Fruit fly (Drosophila melanogaster) whole organism, embryonic: Measurements from ENCODE around the gene CG10353.

Source experiments
- Aef1 ChIP-seq: fragments of 200-800 bp; sonication (Bioruptor generic); IDR thresholded peaks from 3 replicates; pipeline ENCODE4 v1.3.6; 2022; ENCODE audit warnings: missing biosample characterization, missing genetic modification characterization
- CG10654 ChIP-seq: fragments of 200-800 bp; sonication (Bioruptor generic); optimal IDR thresholded peaks from 2 replicates; lab custom pipeline; 2016; ENCODE audit warnings: missing biosample characterization, missing genetic modification characterization
- CG10959 ChIP-seq: fragments of 200-800 bp; sonication (Bioruptor generic); IDR thresholded peaks from 2 replicates; pipeline ENCODE4 v1.3.6; 2022; ENCODE audit warnings: missing biosample characterization, missing genetic modification characterization
- CG11247 ChIP-seq: fragments of 200-800 bp; sonication (Bioruptor generic); IDR thresholded peaks from 2 replicates; pipeline ENCODE4 v1.3.6; 2022; ENCODE audit warnings: missing biosample characterization, missing genetic modification characterization
- CG12219 ChIP-seq: fragments of 200-800 bp; sonication (Bioruptor generic); optimal IDR thresholded peaks from 3 replicates; lab custom pipeline; 2018; ENCODE audit warnings: missing biosample characterization, mild to moderate bottlenecking, missing genetic modification characterization
- CG12236 ChIP-seq: fragments of 200-800 bp; sonication (Bioruptor generic); optimal IDR thresholded peaks from 2 replicates; lab custom pipeline; 2016; ENCODE audit warnings: missing biosample characterization, missing genetic modification characterization
- CG12391 ChIP-seq: fragments of 200-800 bp; sonication (Bioruptor generic); optimal IDR thresholded peaks from 3 replicates; lab custom pipeline; 2018; ENCODE audit warnings: missing biosample characterization, mild to moderate bottlenecking, missing genetic modification characterization, moderate library complexity
- CG12659 ChIP-seq: fragments of 200-800 bp; sonication (Bioruptor generic); optimal IDR thresholded peaks from 3 replicates; lab custom pipeline; 2017; ENCODE audit warnings: mild to moderate bottlenecking, missing biosample characterization, missing genetic modification reagents, missing genetic modification characterization
- CG14014 ChIP-seq: fragments of 200-800 bp; sonication (Bioruptor generic); IDR thresholded peaks from 2 replicates; pipeline ENCODE4 v1.3.6; 2022; ENCODE audit warnings: missing biosample characterization, missing genetic modification characterization
- CG14050 ChIP-seq: fragments of 200-800 bp; sonication (Bioruptor generic); IDR thresholded peaks from 3 replicates; pipeline ENCODE4 v1.3.6; 2022; ENCODE audit warnings: missing biosample characterization, missing genetic modification characterization
- CG15011 ChIP-seq: fragments of 200-800 bp; sonication (Bioruptor generic); optimal IDR thresholded peaks from 3 replicates; lab custom pipeline; 2018; ENCODE audit warnings: missing biosample characterization, mild to moderate bottlenecking, missing genetic modification characterization
- CG15073 ChIP-seq: fragments of 200-800 bp; sonication (Bioruptor generic); optimal IDR thresholded peaks from 2 replicates; lab custom pipeline; 2016; ENCODE audit warnings: missing biosample characterization, missing genetic modification characterization
- CG15269 ChIP-seq: fragments of 200-800 bp; sonication (Bioruptor generic); optimal IDR thresholded peaks from 2 replicates; lab custom pipeline; 2018; ENCODE audit warnings: missing biosample characterization, mild to moderate bottlenecking, missing genetic modification characterization, moderate library complexity
- CG17186 ChIP-seq: fragments of 200-800 bp; sonication (Bioruptor generic); optimal IDR thresholded peaks from 3 replicates; lab custom pipeline; 2017; ENCODE audit warnings: missing biosample characterization, missing genetic modification reagents, missing genetic modification characterization
- CG17829 ChIP-seq: fragments of 200-800 bp; optimal IDR thresholded peaks from 2 replicates; lab custom pipeline; 2019; ENCODE audit warnings: missing biosample characterization, mild to moderate bottlenecking, missing genetic modification characterization, moderate library complexity
- CG33557 ChIP-seq: fragments of 200-800 bp; sonication (Bioruptor generic); optimal IDR thresholded peaks from 2 replicates; lab custom pipeline; 2019; ENCODE audit warnings: missing biosample characterization, mild to moderate bottlenecking, missing genetic modification characterization, moderate library complexity
- CG3407 ChIP-seq: fragments of 200-800 bp; sonication (Bioruptor generic); optimal IDR thresholded peaks from 2 replicates; lab custom pipeline; 2018; ENCODE audit warnings: missing biosample characterization, mild to moderate bottlenecking, missing genetic modification characterization
- CG5245 ChIP-seq: fragments of 200-800 bp; sonication (Bioruptor generic); optimal IDR thresholded peaks from 3 replicates; lab custom pipeline; 2016; ENCODE audit warnings: missing biosample characterization, missing genetic modification characterization
- CG7556 ChIP-seq: fragments of 200-800 bp; sonication (Bioruptor generic); optimal IDR thresholded peaks from 2 replicates; lab custom pipeline; 2017; ENCODE audit warnings: missing biosample characterization, mild to moderate bottlenecking, missing genetic modification characterization
- CG9797 ChIP-seq: fragments of 200-800 bp; sonication (Bioruptor generic); optimal IDR thresholded peaks from 3 replicates; lab custom pipeline; 2018; ENCODE audit warnings: missing biosample characterization, mild to moderate bottlenecking, missing genetic modification characterization
- CG9932 ChIP-seq: fragments of 200-800 bp; sonication (Bioruptor generic); IDR thresholded peaks from 2 replicates; pipeline ENCODE4 v1.3.6; 2022; ENCODE audit warnings: missing biosample characterization, missing genetic modification characterization
- Dek ChIP-seq: fragments of 200-800 bp; sonication (Bioruptor generic); optimal IDR thresholded peaks from 3 replicates; lab custom pipeline; 2019; ENCODE audit warnings: missing biosample characterization, mild to moderate bottlenecking, missing genetic modification characterization, moderate library complexity
- Doc3 ChIP-seq: fragments of 200-800 bp; sonication (Bioruptor generic); IDR thresholded peaks from 3 replicates; pipeline ENCODE4 v1.3.6; 2022; ENCODE audit warnings: missing biosample characterization, missing genetic modification characterization; ENCODE audit not compliant: partially characterized antibody
- Gug ChIP-seq: fragments of 200-800 bp; sonication (Bioruptor generic); IDR thresholded peaks from 4 replicates; pipeline ENCODE4 v1.3.6; 2022; ENCODE audit warnings: missing biosample characterization, missing genetic modification characterization
- Hey ChIP-seq: fragments of 200-800 bp; sonication (Bioruptor generic); optimal IDR thresholded peaks from 3 replicates; lab custom pipeline; 2018; ENCODE audit warnings: missing biosample characterization, mild to moderate bottlenecking, missing genetic modification characterization
- MTF-1 ChIP-seq: fragments of 200-800 bp; sonication (Bioruptor generic); optimal IDR thresholded peaks from 2 replicates; lab custom pipeline; 2018; ENCODE audit warnings: missing biosample characterization, mild to moderate bottlenecking, missing genetic modification characterization, borderline replicate concordance
- Max ChIP-seq: fragments of 200-800 bp; sonication (Bioruptor generic); optimal IDR thresholded peaks from 2 replicates; lab custom pipeline; 2016; ENCODE audit warnings: missing biosample characterization, mild to moderate bottlenecking, missing genetic modification characterization
- Neu2 ChIP-seq: fragments of 200-800 bp; sonication (Bioruptor generic); optimal IDR thresholded peaks from 3 replicates; lab custom pipeline; 2016; ENCODE audit warnings: missing biosample characterization, missing genetic modification characterization, borderline replicate concordance
- Sry-δ ChIP-seq: fragments of 200-800 bp; sonication (Bioruptor generic); optimal IDR thresholded peaks from 2 replicates; lab custom pipeline; 2016; ENCODE audit warnings: missing biosample characterization, missing genetic modification characterization
- TFAM ChIP-seq: fragments of 200-800 bp; sonication (Bioruptor generic); optimal IDR thresholded peaks from 2 replicates; lab custom pipeline; 2017; ENCODE audit warnings: missing biosample characterization, missing genetic modification characterization, inconsistent platforms
- Taf1 ChIP-seq: fragments of 200-800 bp; sonication (Bioruptor generic); IDR thresholded peaks from 2 replicates; pipeline ENCODE4 v1.3.6; 2022; ENCODE audit warnings: missing biosample characterization, missing genetic modification characterization
- ato ChIP-seq: fragments of 200-800 bp; sonication (Bioruptor generic); IDR thresholded peaks from 2 replicates; pipeline ENCODE4 v1.3.6; 2022; ENCODE audit warnings: missing biosample characterization, missing genetic modification characterization; ENCODE audit not compliant: partially characterized antibody
- bowl ChIP-seq: fragments of 200-800 bp; sonication (Bioruptor generic); IDR thresholded peaks from 2 replicates; pipeline ENCODE4 v1.3.6; 2022; ENCODE audit warnings: missing biosample characterization, missing genetic modification characterization
- btn ChIP-seq: fragments of 200-800 bp; sonication (Bioruptor generic); optimal IDR thresholded peaks from 2 replicates; lab custom pipeline; 2016; ENCODE audit warnings: missing biosample characterization, missing genetic modification characterization
- cas ChIP-seq: fragments of 200-800 bp; sonication (Bioruptor generic); IDR thresholded peaks from 2 replicates; pipeline ENCODE4 v1.3.6; 2022; ENCODE audit warnings: missing biosample characterization, missing genetic modification characterization
- chm ChIP-seq: fragments of 200-800 bp; sonication (Bioruptor generic); IDR thresholded peaks from 2 replicates; pipeline ENCODE4 v1.3.6; 2022; ENCODE audit warnings: missing biosample characterization, missing genetic modification characterization
- ewg ChIP-seq: fragments of 200-800 bp; sonication (Bioruptor generic); optimal IDR thresholded peaks from 3 replicates; lab custom pipeline; 2017; ENCODE audit warnings: mild to moderate bottlenecking, missing biosample characterization, missing genetic modification reagents, missing genetic modification characterization
- fd96Cb ChIP-seq: fragments of 200-800 bp; sonication (Bioruptor generic); optimal IDR thresholded peaks from 2 replicates; lab custom pipeline; 2018; ENCODE audit warnings: missing biosample characterization, mild to moderate bottlenecking, missing genetic modification characterization, moderate library complexity
- gce ChIP-seq: fragments of 200-800 bp; sonication (Bioruptor generic); IDR thresholded peaks from 3 replicates; pipeline ENCODE4 v1.3.6; 2022; ENCODE audit warnings: missing biosample characterization, missing genetic modification characterization
- knrl ChIP-seq: fragments of 200-800 bp; sonication (Bioruptor generic); IDR thresholded peaks from 3 replicates; pipeline ENCODE4 v1.3.6; 2022; ENCODE audit warnings: missing biosample characterization, missing genetic modification characterization; ENCODE audit not compliant: partially characterized antibody
- nerfin-2 ChIP-seq: fragments of 200-800 bp; sonication (Bioruptor generic); IDR thresholded peaks from 2 replicates; pipeline ENCODE4 v1.3.6; 2022; ENCODE audit warnings: missing biosample characterization, missing genetic modification characterization; ENCODE audit not compliant: partially characterized antibody
- org-1 ChIP-seq: fragments of 200-800 bp; sonication (Bioruptor generic); optimal IDR thresholded peaks from 2 replicates; lab custom pipeline; 2017; ENCODE audit warnings: missing biosample characterization, missing genetic modification characterization
- otp ChIP-seq: fragments of 200-800 bp; sonication (Bioruptor generic); IDR thresholded peaks from 3 replicates; pipeline ENCODE4, ENCODE4 v1.3.6; 2022; ENCODE audit warnings: missing biosample characterization, missing genetic modification characterization
- pb ChIP-seq: fragments of 200-800 bp; sonication (Bioruptor generic); optimal IDR thresholded peaks from 3 replicates; lab custom pipeline; 2016; ENCODE audit warnings: missing biosample characterization, missing genetic modification characterization
- pzg ChIP-seq: fragments of 200-800 bp; sonication (Bioruptor generic); optimal IDR thresholded peaks from 3 replicates; lab custom pipeline; 2018; ENCODE audit warnings: missing biosample characterization, mild to moderate bottlenecking, missing genetic modification characterization, moderate library complexity
- ranshi ChIP-seq: fragments of 200-800 bp; sonication (Bioruptor generic); IDR thresholded peaks from 2 replicates; pipeline ENCODE4 v1.3.6; 2022; ENCODE audit warnings: missing biosample characterization, missing genetic modification characterization
- scrt ChIP-seq: fragments of 200-800 bp; sonication (Bioruptor generic); optimal IDR thresholded peaks from 2 replicates; lab custom pipeline; 2018; ENCODE audit warnings: missing biosample characterization, mild to moderate bottlenecking, missing genetic modification characterization, moderate library complexity
- shn ChIP-seq: fragments of 200-800 bp; sonication (Bioruptor generic); optimal IDR thresholded peaks from 3 replicates; lab custom pipeline; 2016; ENCODE audit warnings: missing biosample characterization, missing genetic modification characterization
- tap ChIP-seq: fragments of 200-800 bp; optimal IDR thresholded peaks from 3 replicates; lab custom pipeline; 2019; ENCODE audit warnings: missing biosample characterization, mild to moderate bottlenecking, missing genetic modification characterization, moderate library complexity
- toy ChIP-seq: fragments of 200-800 bp; sonication (Bioruptor generic); IDR thresholded peaks from 2 replicates; pipeline ENCODE4 v1.3.6; 2022; ENCODE audit warnings: missing biosample characterization, missing genetic modification characterization
- tx ChIP-seq: fragments of 200-800 bp; sonication (Bioruptor generic); optimal IDR thresholded peaks from 2 replicates; lab custom pipeline; 2016; ENCODE audit warnings: missing biosample characterization, missing genetic modification characterization

The CG10353 gene

DNA sequence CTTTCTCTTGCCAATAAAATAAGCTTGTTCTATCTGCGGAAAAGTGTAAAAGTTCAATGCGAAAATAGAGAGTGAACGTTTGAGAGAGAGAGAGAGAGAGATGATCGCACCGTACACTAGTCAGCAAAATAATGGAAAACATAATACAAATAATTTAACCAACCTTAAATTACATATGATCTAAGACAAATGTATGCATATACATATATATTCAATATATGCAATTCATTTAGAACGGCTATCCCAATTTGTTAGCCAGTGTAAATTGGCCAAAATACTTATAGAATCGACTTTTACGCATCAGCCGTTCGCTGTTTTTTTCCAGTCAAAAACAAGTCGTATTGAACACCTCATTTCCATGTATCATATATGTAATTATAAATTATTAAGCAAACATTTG is 38.3 kb upstream of the CG10353 start (continued):
- TF ChIP-seq CG9932, result peak; percentile 74
- no peak for TF ChIP-seq pb
- no peak for TF ChIP-seq Neu2
- TF ChIP-seq tx, result no peak
- TF ChIP-seq Aef1, result peak; percentile 69
- TF ChIP-seq CG14014 (GFP tag; lab: Robert Waterston, UW), result peak; percentile 78
- peak; percentile 65; the same call in 1 of the 2 replicates for TF ChIP-seq cas
- TF ChIP-seq Taf1 (GFP tag; lab: Robert Waterston, UW), result peak; percentile 64
- TF ChIP-seq Doc3, result no peak
- TF ChIP-seq CG15011 (GFP tag; lab: Kevin White, UChicago), result peak; percentile 12
- no peak for TF ChIP-seq Sry-δ (GFP tag; lab: Kevin White, UChicago)
- no peak for TF ChIP-seq CG3407
- TF ChIP-seq otp (GFP tag; lab: Robert Waterston, UW), result 0 out of 3 replicates have a peak, but pooled peaks have one; percentile 58
- TF ChIP-seq bowl (GFP tag; lab: Robert Waterston, UW), result no peak; the same call in 1 of the 2 replicates
- no peak for TF ChIP-seq toy
- no peak for TF ChIP-seq ewg (GFP tag; lab: Kevin White, UChicago)
- TF ChIP-seq pzg (GFP tag; lab: Kevin White, UChicago), result no peak
- TF ChIP-seq Max (GFP tag; lab: Kevin White, UChicago), result no peak
- no peak for TF ChIP-seq CG7556 (GFP tag; lab: Kevin White, UChicago)
- TF ChIP-seq Hey (tag; lab: Kevin White, UChicago), result no peak
- peak; percentile 32 for TF ChIP-seq fd96Cb (tag; lab: Kevin White, UChicago)
- no peak for TF ChIP-seq CG10959
- no peak for TF ChIP-seq CG5245 (GFP tag; lab: Kevin White, UChicago)
- peak; percentile 69; the same call in 1 of the 2 replicates for TF ChIP-seq CG11247 (GFP tag; lab: Robert Waterston, UW)
- TF ChIP-seq CG12659 (GFP tag; lab: Kevin White, UChicago), result peak; percentile 25
- no peak for TF ChIP-seq CG15073 (GFP tag; lab: Kevin White, UChicago)
- no peak for TF ChIP-seq chm (GFP tag; lab: Robert Waterston, UW)
- TF ChIP-seq TFAM (GFP tag; lab: Kevin White, UChicago), result no peak
- TF ChIP-seq nerfin-2 (GFP tag; lab: Robert Waterston, UW), result no peak
- TF ChIP-seq CG17186, result no peak
- TF ChIP-seq btn (GFP tag; lab: Kevin White, UChicago), result no peak
- no peak for TF ChIP-seq CG12236
- peak; percentile 22 for TF ChIP-seq tap
- TF ChIP-seq MTF-1 (GFP tag; lab: Kevin White, UChicago), result no peak
- no peak for TF ChIP-seq knrl (GFP tag; lab: Robert Waterston, UW)
- no peak for TF ChIP-seq CG9797
- peak; percentile 36; the same call in 2 of the 3 replicates for TF ChIP-seq CG14050 (GFP tag; lab: Robert Waterston, UW)
- no peak for TF ChIP-seq CG10654 (GFP tag; lab: Kevin White, UChicago)
- TF ChIP-seq scrt, result peak; percentile 8
- no peak for TF ChIP-seq ato (GFP tag; lab: Robert Waterston, UW)
- TF ChIP-seq CG33557 (GFP tag; lab: Kevin White, UChicago), result no peak
- peak; percentile 46 for TF ChIP-seq CG15269 (tag; lab: Kevin White, UChicago)
- peak; percentile 63 for TF ChIP-seq ranshi
- peak; percentile 28 for TF ChIP-seq CG12219
- TF ChIP-seq Gug (GFP tag; lab: Robert Waterston, UW), result peak; percentile 28; the same call in 1 of the 4 replicates
- no peak for TF ChIP-seq org-1 (GFP tag; lab: Kevin White, UChicago)
- TF ChIP-seq CG17829 (tag; lab: Kevin White, UChicago), result no peak
- peak; percentile 75; the same call in 1 of the 3 replicates for TF ChIP-seq gce (GFP tag; lab: Robert Waterston, UW)
- peak; percentile 32 for TF ChIP-seq Dek (tag; lab: Kevin White, UChicago)
- no peak for TF ChIP-seq shn
- TF ChIP-seq CG12391, result no peak
